Fruit fly (Drosophila melanogaster): ENCODE data around the gene CG5906.

DNA sequence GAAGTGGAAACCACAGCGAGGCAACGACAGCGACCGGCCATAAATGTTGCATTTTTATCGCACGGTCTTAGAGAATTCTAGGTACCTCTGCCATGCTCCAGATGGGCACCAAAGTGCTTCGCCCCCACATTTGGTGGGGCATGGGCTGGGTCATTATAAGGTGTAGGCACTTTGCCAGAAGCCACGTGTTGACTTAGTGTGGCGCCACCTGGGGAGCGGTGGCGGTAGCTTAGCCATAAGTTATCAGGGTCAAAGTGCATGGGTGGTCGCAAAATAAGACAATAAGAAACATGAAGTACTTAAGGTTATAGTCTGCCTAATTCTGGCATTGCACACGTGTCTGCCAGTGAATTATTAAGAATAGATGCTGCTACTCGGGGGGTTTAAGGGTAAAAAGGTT, 21.7 kb upstream of the CG5906 start:
- TF ChIP-seq Hr4 (GFP tag; optimal IDR thresholded peaks at IDR 0.05) (no peak), Eip78C (GFP tag) (no peak), CG6854 (GFP tag; optimal IDR thresholded peaks at IDR 0.05) (no peak)

Measured in whole organism, prepupa.